Worm (Caenorhabditis elegans) whole organism, L2 larva: Measurements from ENCODE around the gene ced-5.
A peak's percentile ranks its signal among the peaks of the same experiment; 100 is the strongest.

ENCODE experiments used
- C34F6.9 ChIP-seq: fragments of 150-350 bp; optimal IDR thresholded peaks from 2 replicates; lab custom pipeline; 2014; ENCODE audit warnings: missing biosample characterization, missing genetic modification characterization
- F13H6.1 ChIP-seq: sonication (generic microtip); optimal IDR thresholded peaks from 2 replicates; lab custom pipeline; 2016; ENCODE audit warnings: missing genetic modification characterization, missing compliant biosample characterization
- ZK546.5 ChIP-seq: sonication (generic microtip); optimal IDR thresholded peaks from 2 replicates; lab custom pipeline; 2017; ENCODE audit warnings: missing biosample characterization, missing genetic modification characterization
- ama-1 ChIP-seq: fragments of 150-350 bp; optimal IDR thresholded peaks from 2 replicates; lab custom pipeline; 2018; ENCODE audit warnings: inconsistent platforms
- ceh-82 ChIP-seq: fragments of 150-350 bp; optimal IDR thresholded peaks from 2 replicates; lab custom pipeline; 2014; ENCODE audit warnings: missing biosample characterization, missing genetic modification characterization
- crh-2 ChIP-seq: sonication (generic microtip); optimal IDR thresholded peaks from 2 replicates; lab custom pipeline; 2017; ENCODE audit warnings: missing biosample characterization, missing genetic modification characterization
- elt-1 ChIP-seq: fragments of 150-350 bp; optimal IDR thresholded peaks from 2 replicates; lab custom pipeline; 2014; ENCODE audit warnings: missing biosample characterization, missing genetic modification characterization
- fos-1 ChIP-seq: fragments of 150-350 bp; optimal IDR thresholded peaks from 2 replicates; lab custom pipeline; 2014; ENCODE audit warnings: missing biosample characterization, missing genetic modification characterization
- gmeb-1 ChIP-seq: fragments of 150-350 bp; optimal IDR thresholded peaks from 2 replicates; lab custom pipeline; 2014; ENCODE audit warnings: missing biosample characterization, missing genetic modification characterization
- lin-11 ChIP-seq: fragments of 150-350 bp; sonication (generic microtip); optimal IDR thresholded peaks from 2 replicates; lab custom pipeline; 2014; ENCODE audit warnings: missing biosample characterization, missing genetic modification characterization, inconsistent platforms, mixed read lengths
- lin-13 ChIP-seq: fragments of 150-350 bp; optimal IDR thresholded peaks from 2 replicates; lab custom pipeline; 2014; ENCODE audit warnings: missing biosample characterization, missing genetic modification reagents, missing genetic modification characterization
- lin-39 ChIP-seq: fragments of 150-350 bp; optimal IDR thresholded peaks from 2 replicates; lab custom pipeline; 2014; ENCODE audit warnings: missing biosample characterization, missing genetic modification reagents, missing genetic modification characterization
- lsy-2 ChIP-seq, 2 experiments: fragments of 150-350 bp in 1 of 2; sonication (generic microtip) in 1 of 2; optimal IDR thresholded peaks; 2 replicates each; lab custom pipeline; 2014 to 2017; ENCODE audit warnings: missing biosample characterization in 2 of 2, missing genetic modification characterization in 2 of 2
- mab-5 ChIP-seq: fragments of 150-350 bp; optimal IDR thresholded peaks from 2 replicates; lab custom pipeline; 2014; ENCODE audit warnings: missing biosample characterization, missing genetic modification characterization
- mbf-1 ChIP-seq: sonication (generic microtip); optimal IDR thresholded peaks from 2 replicates; lab custom pipeline; 2017; ENCODE audit warnings: missing biosample characterization, missing genetic modification characterization
- mdl-1 ChIP-seq, 2 experiments: fragments of 150-350 bp in 1 of 2; sonication (generic microtip) in 1 of 2; optimal IDR thresholded peaks; 2 replicates each; lab custom pipeline; 2017; ENCODE audit warnings: missing biosample characterization in 2 of 2, missing genetic modification characterization in 2 of 2
- nhr-10 ChIP-seq: sonication (generic microtip); optimal IDR thresholded peaks from 2 replicates; lab custom pipeline; 2017; ENCODE audit warnings: missing biosample characterization, missing genetic modification characterization
- nhr-129 ChIP-seq: fragments of 150-350 bp; optimal IDR thresholded peaks from 2 replicates; lab custom pipeline; 2014; ENCODE audit warnings: missing biosample characterization, missing genetic modification characterization
- nhr-21 ChIP-seq: fragments of 150-350 bp; optimal IDR thresholded peaks from 2 replicates; lab custom pipeline; 2014; ENCODE audit warnings: missing biosample characterization, missing genetic modification characterization
- nhr-25 ChIP-seq: fragments of 150-350 bp; sonication (generic microtip); optimal IDR thresholded peaks from 3 replicates; lab custom pipeline; 2014; ENCODE audit warnings: missing biosample characterization, missing genetic modification characterization
- nhr-6 ChIP-seq: fragments of 150-350 bp; optimal IDR thresholded peaks from 2 replicates; lab custom pipeline; 2014; ENCODE audit warnings: missing biosample characterization, missing genetic modification characterization
- nhr-77 ChIP-seq: fragments of 150-350 bp; optimal IDR thresholded peaks from 2 replicates; lab custom pipeline; 2014; ENCODE audit warnings: missing biosample characterization, missing genetic modification characterization
- peb-1 ChIP-seq: fragments of 150-350 bp; optimal IDR thresholded peaks from 2 replicates; lab custom pipeline; 2014; ENCODE audit warnings: missing biosample characterization, missing genetic modification characterization
- sem-4 ChIP-seq: fragments of 150-350 bp; optimal IDR thresholded peaks from 2 replicates; lab custom pipeline; 2014; ENCODE audit warnings: missing biosample characterization, missing genetic modification reagents, missing genetic modification characterization
- skn-1 ChIP-seq: sonication (generic microtip); optimal IDR thresholded peaks from 2 replicates; lab custom pipeline; 2017; ENCODE audit warnings: missing biosample characterization, missing genetic modification characterization
- sma-3 ChIP-seq: sonication (generic microtip); optimal IDR thresholded peaks from 2 replicates; lab custom pipeline; 2016; ENCODE audit warnings: missing genetic modification reagents, missing genetic modification characterization, missing compliant biosample characterization
- sma-9 ChIP-seq, 2 experiments: fragments of 150-350 bp in 1 of 2; sonication (generic microtip) in 1 of 2; optimal IDR thresholded peaks; 2 replicates each; lab custom pipeline; 2014 to 2016; ENCODE audit warnings: missing genetic modification characterization in 2 of 2, mild to moderate bottlenecking in 1 of 2, missing biosample characterization in 1 of 2, missing compliant biosample characterization in 1 of 2, missing genetic modification reagents in 1 of 2, moderate library complexity in 1 of 2
- unc-55 ChIP-seq: fragments of 150-350 bp; sonication (generic microtip); optimal IDR thresholded peaks from 3 replicates; lab custom pipeline; 2014; ENCODE audit warnings: missing biosample characterization, missing genetic modification reagents, missing genetic modification characterization
- zag-1 ChIP-seq: fragments of 150-350 bp; optimal IDR thresholded peaks from 2 replicates; lab custom pipeline; 2014; ENCODE audit warnings: missing biosample characterization, missing genetic modification characterization
- ztf-11 ChIP-seq: sonication (generic microtip); optimal IDR thresholded peaks from 2 replicates; lab custom pipeline; 2017; ENCODE audit warnings: missing biosample characterization, missing genetic modification characterization
- ztf-4 ChIP-seq: fragments of 150-350 bp; optimal IDR thresholded peaks from 2 replicates; lab custom pipeline; 2014; ENCODE audit warnings: missing biosample characterization, missing genetic modification characterization

Gene ced-5

DNA sequence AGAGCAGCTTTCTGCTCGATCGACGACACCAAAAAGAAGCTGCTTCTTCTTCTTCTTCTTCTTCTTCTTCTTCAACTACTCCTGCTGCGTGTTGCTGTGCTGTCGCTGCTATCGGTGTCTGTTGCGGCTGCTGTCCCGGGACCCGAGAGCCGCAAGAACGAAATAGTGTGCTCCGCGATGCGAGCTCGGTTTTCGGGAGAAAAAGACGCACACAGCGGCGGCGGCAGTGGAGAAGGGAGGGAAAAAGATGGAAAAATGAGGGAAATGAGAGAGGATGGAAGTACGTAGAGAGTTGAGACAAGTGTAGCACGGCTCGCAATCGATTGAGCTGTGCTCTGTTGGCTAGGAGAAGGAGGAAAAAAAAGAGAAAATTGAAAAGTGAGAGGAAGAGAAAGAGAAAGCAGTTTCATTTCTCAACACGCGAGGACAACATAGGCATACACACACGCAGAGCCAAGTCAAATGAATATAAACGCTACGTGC lies 19.9 kb downstream of the ced-5 start (continued):
- no peak for TF ChIP-seq ztf-11 (tag; lab: Kevin White, UChicago)
- TF ChIP-seq fos-1 (tag; lab: Kevin White, UChicago): peak; percentile 26
- peak; percentile 55 for TF ChIP-seq crh-2 (tag; lab: Kevin White, UChicago)
- peak; percentile 47 for TF ChIP-seq lin-13 (GFP tag; lab: Kevin White, UChicago)
- peak; percentile 88 for TF ChIP-seq unc-55

- peak; percentile 23 for TF ChIP-seq nhr-129 (tag; lab: Kevin White, UChicago)
- peak; percentile 40 for TF ChIP-seq C34F6.9 (tag; lab: Kevin White, UChicago)
- TF ChIP-seq ceh-82 (tag; lab: Kevin White, UChicago): no peak
- peak; percentile 29 for TF ChIP-seq sem-4
- TF ChIP-seq ztf-4 (tag; lab: Kevin White, UChicago): no peak
- peak in 1 of 2 experiments; percentile 13 for TF ChIP-seq lsy-2 (tag; optimal IDR thresholded peaks at IDR 0.05; lab: Kevin White, UChicago)
- peak; percentile 30 for TF ChIP-seq lin-11 (tag; lab: Kevin White, UChicago)
Observed at ce11 chrIV:10505016-10505415, 21.1 kb downstream of the ced-5 start.

- TF ChIP-seq mbf-1 (no peak), lin-11 (tag; lab: Kevin White, UChicago) (peak; percentile 15), nhr-77 (tag; lab: Kevin White, UChicago) (no peak), skn-1 (tag; lab: Kevin White, UChicago) (no peak), nhr-129 (tag; lab: Kevin White, UChicago) (no peak), sem-4 (no peak), ZK546.5 (no peak), mab-5 (tag; lab: Kevin White, UChicago) (no peak), F13H6.1 (no peak), lin-39 (tag; lab: Kevin White, UChicago) (no peak), peb-1 (tag; lab: Kevin White, UChicago) (no peak), sma-9 (GFP tag; optimal IDR thresholded peaks at IDR 0.05; lab: Kevin White, UChicago) (peak; percentile 10), sma-9 (tag; optimal IDR thresholded peaks at IDR 0.05; lab: Kevin White, UChicago) (no peak), gmeb-1 (peak; percentile 24)
Observed at ce11 chrIV:10506016-10506415, 22.1 kb downstream of the ced-5 start.

DNA sequence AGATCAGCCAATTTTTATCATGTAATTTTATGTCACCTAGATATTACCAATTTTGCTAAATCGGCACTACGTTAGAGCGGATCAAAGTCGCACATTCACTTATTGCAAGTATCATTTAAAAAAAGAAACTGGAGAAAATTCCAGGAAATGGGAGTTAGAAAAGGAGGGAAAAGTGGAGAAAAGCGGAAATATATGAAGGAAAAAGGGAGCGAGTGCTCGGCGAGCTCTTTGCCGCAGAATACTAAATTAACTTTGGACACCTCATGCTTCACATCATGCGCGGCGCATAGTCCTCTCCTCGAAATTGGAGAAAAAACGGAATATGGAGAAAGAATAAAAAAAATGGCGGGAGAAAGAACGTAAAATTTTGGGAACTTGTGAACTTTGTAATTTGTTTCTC lies 23.7 kb downstream of the ced-5 start:
- TF ChIP-seq nhr-21 (tag; lab: Kevin White, UChicago) (no peak), crh-2 (tag; lab: Kevin White, UChicago) (peak; percentile 32), C34F6.9 (tag; lab: Kevin White, UChicago) (peak; percentile 72), zag-1 (tag; lab: Kevin White, UChicago) (peak; percentile 19), nhr-10 (tag; lab: Kevin White, UChicago) (no peak), nhr-25 (tag; lab: Kevin White, UChicago) (no peak), F13H6.1 (peak; percentile 1), unc-55 (peak; percentile 46), nhr-129 (tag; lab: Kevin White, UChicago) (peak; percentile 25), sma-9 (GFP tag; optimal IDR thresholded peaks at IDR 0.05; lab: Kevin White, UChicago) (peak; percentile 57), sma-9 (tag; optimal IDR thresholded peaks at IDR 0.05; lab: Kevin White, UChicago) (no peak), lin-13 (GFP tag; lab: Kevin White, UChicago) (peak; percentile 24), lsy-2 (tag; optimal IDR thresholded peaks at IDR 0.05; lab: Kevin White, UChicago) (peak in 1 of 2 experiments; percentile 45), mdl-1 (tag; optimal IDR thresholded peaks at IDR 0.05; lab: Kevin White, UChicago) (peak in 1 of 2 experiments; percentile 6)

ce11 chrIV:10511432-10511831 lies 27.5 kb downstream of the ced-5 start:
- TF ChIP-seq zag-1 (tag; lab: Kevin White, UChicago) (peak; percentile 3), nhr-25 (tag; lab: Kevin White, UChicago) (no peak), nhr-21 (tag; lab: Kevin White, UChicago) (peak; percentile 11), sma-3 (GFP tag; lab: Kevin White, UChicago) (peak; percentile 33), F13H6.1 (peak; percentile 53), nhr-6 (tag; lab: Kevin White, UChicago) (no peak), ama-1 (peak; percentile 14), lin-13 (GFP tag; lab: Kevin White, UChicago) (no peak), crh-2 (tag; lab: Kevin White, UChicago) (peak; percentile 70), unc-55 (peak; percentile 38), sma-9 (GFP tag; optimal IDR thresholded peaks at IDR 0.05; lab: Kevin White, UChicago) (peak; percentile 65), sma-9 (tag; optimal IDR thresholded peaks at IDR 0.05; lab: Kevin White, UChicago) (no peak), elt-1 (tag; lab: Kevin White, UChicago) (no peak), ceh-82 (tag; lab: Kevin White, UChicago) (no peak), nhr-129 (tag; lab: Kevin White, UChicago) (peak; percentile 39), gmeb-1 (peak; percentile 62)
